Fruit fly (Drosophila melanogaster) whole organism: ENCODE measurements around the gene Dref.

Source experiments
- CG8478 ChIP-seq: fragments of >200 bp; optimal IDR thresholded peaks from 2 replicates; lab custom pipeline; 2018; ENCODE audit warnings: inconsistent platforms
- pan ChIP-seq: fragments of >200 bp; optimal IDR thresholded peaks from 2 replicates; lab custom pipeline; 2017

dm6 chr2L:9921401-9921800 is 45.6 kb downstream of the Dref start, which contains the start of gene CG4592:
- TF ChIP-seq CG8478 (lab: Kevin White, UChicago) (no peak), pan (lab: Kevin White, UChicago) (no peak)
